Worm (Caenorhabditis elegans) whole organism, L3 larva: ENCODE results near the gene fbxa-56.

Experiments
- ZK546.5 ChIP-seq: sonication (generic microtip); optimal IDR thresholded peaks from 2 replicates; lab custom pipeline; 2017; ENCODE audit warnings: missing biosample characterization, missing genetic modification characterization
- aly-2 ChIP-seq: fragments of 150-350 bp; optimal IDR thresholded peaks from 2 replicates; lab custom pipeline; 2014; ENCODE audit warnings: missing biosample characterization, missing genetic modification characterization
- ama-1 ChIP-seq: fragments of 150-350 bp; optimal IDR thresholded peaks from 2 replicates; lab custom pipeline; 2018
- ceh-28 ChIP-seq: fragments of 150-350 bp; optimal IDR thresholded peaks from 2 replicates; lab custom pipeline; 2014; ENCODE audit warnings: missing biosample characterization, missing genetic modification reagents, missing genetic modification characterization
- ceh-82 ChIP-seq: fragments of 150-350 bp; optimal IDR thresholded peaks from 2 replicates; lab custom pipeline; 2014; ENCODE audit warnings: missing biosample characterization, missing genetic modification characterization
- egl-27 ChIP-seq: sonication (generic microtip); optimal IDR thresholded peaks from 4 replicates; lab custom pipeline; 2017; ENCODE audit warnings: missing biosample characterization, missing genetic modification reagents, missing genetic modification characterization
- egl-5 ChIP-seq: fragments of 150-350 bp; optimal IDR thresholded peaks from 2 replicates; lab custom pipeline; 2017; ENCODE audit warnings: missing biosample characterization, missing genetic modification reagents, missing genetic modification characterization, inconsistent platforms
- elt-1 ChIP-seq: fragments of 150-350 bp; optimal IDR thresholded peaks from 2 replicates; lab custom pipeline; 2014; ENCODE audit warnings: missing biosample characterization, missing genetic modification characterization
- elt-2 ChIP-seq: sonication (generic microtip); optimal IDR thresholded peaks from 2 replicates; lab custom pipeline; 2016; ENCODE audit warnings: missing genetic modification reagents, mild to moderate bottlenecking, missing genetic modification characterization, missing compliant biosample characterization
- elt-3 ChIP-seq, 3 experiments: fragments of 150-350 bp in 1 of 3; sonication (generic microtip) in 2 of 3; optimal IDR thresholded peaks; 2 replicates in 2 of 3; 4 replicates in 1 of 3; lab custom pipeline; 2014 to 2017; ENCODE audit warnings: missing biosample characterization in 3 of 3, missing genetic modification characterization in 3 of 3
- eor-1 ChIP-seq, 2 experiments: fragments of 150-350 bp; optimal IDR thresholded peaks; 2 replicates each; lab custom pipeline; 2014 to 2018; ENCODE audit warnings: missing biosample characterization in 2 of 2, missing genetic modification characterization in 2 of 2
- fkh-10 ChIP-seq: sonication (generic microtip); optimal IDR thresholded peaks from 2 replicates; lab custom pipeline; 2017; ENCODE audit warnings: missing biosample characterization, missing genetic modification reagents, missing genetic modification characterization
- fkh-2 ChIP-seq: fragments of 150-350 bp; optimal IDR thresholded peaks from 2 replicates; lab custom pipeline; 2014; ENCODE audit warnings: missing biosample characterization, missing genetic modification reagents, missing genetic modification characterization
- fos-1 ChIP-seq: fragments of 150-350 bp; optimal IDR thresholded peaks from 2 replicates; lab custom pipeline; 2014; ENCODE audit warnings: missing biosample characterization, missing genetic modification characterization
- hmg-11 ChIP-seq: sonication (generic microtip); optimal IDR thresholded peaks from 2 replicates; lab custom pipeline; 2016; ENCODE audit warnings: missing genetic modification characterization, missing compliant biosample characterization
- jun-1 ChIP-seq: fragments of 150-350 bp; optimal IDR thresholded peaks from 2 replicates; lab custom pipeline; 2014; ENCODE audit warnings: missing biosample characterization, missing genetic modification reagents, missing genetic modification characterization
- lin-15B ChIP-seq: fragments of 150-350 bp; optimal IDR thresholded peaks from 2 replicates; lab custom pipeline; 2014; ENCODE audit warnings: missing biosample characterization, missing genetic modification characterization
- lin-39 ChIP-seq: fragments of 150-350 bp; optimal IDR thresholded peaks from 2 replicates; lab custom pipeline; 2018; ENCODE audit warnings: missing biosample characterization, missing genetic modification reagents, missing genetic modification characterization
- lsy-12 ChIP-seq: sonication (generic microtip); optimal IDR thresholded peaks from 2 replicates; lab custom pipeline; 2016; ENCODE audit warnings: mild to moderate bottlenecking, missing genetic modification characterization, missing compliant biosample characterization
- mdl-1 ChIP-seq: fragments of 150-350 bp; optimal IDR thresholded peaks from 2 replicates; lab custom pipeline; 2014; ENCODE audit warnings: missing biosample characterization, missing genetic modification characterization
- mml-1 ChIP-seq: fragments of 150-350 bp; sonication (generic microtip); optimal IDR thresholded peaks from 3 replicates; lab custom pipeline; 2014; ENCODE audit warnings: missing biosample characterization, missing genetic modification characterization
- nfya-1 ChIP-seq: sonication (generic microtip); optimal IDR thresholded peaks from 2 replicates; lab custom pipeline; 2017; ENCODE audit warnings: missing genetic modification characterization, mild to moderate bottlenecking, missing compliant biosample characterization, antibody characterized with exemption, moderate library complexity; ENCODE audit not compliant: insufficient read depth
- nhr-23 ChIP-seq: fragments of 150-350 bp; optimal IDR thresholded peaks from 2 replicates; lab custom pipeline; 2014; ENCODE audit warnings: missing biosample characterization, missing genetic modification reagents, missing genetic modification characterization
- nhr-237 ChIP-seq: fragments of 150-350 bp; optimal IDR thresholded peaks from 2 replicates; lab custom pipeline; 2014; ENCODE audit warnings: missing biosample characterization, missing genetic modification characterization
- nhr-25 ChIP-seq: sonication (generic microtip); optimal IDR thresholded peaks from 2 replicates; lab custom pipeline; 2017; ENCODE audit warnings: missing biosample characterization, missing genetic modification characterization
- nhr-43 ChIP-seq: sonication (generic microtip); optimal IDR thresholded peaks from 2 replicates; lab custom pipeline; 2016; ENCODE audit warnings: mild to moderate bottlenecking, missing genetic modification characterization, missing compliant biosample characterization; ENCODE audit not compliant: poor library complexity, severe bottlenecking
- nhr-76 ChIP-seq: fragments of 150-350 bp; sonication (generic microtip); optimal IDR thresholded peaks from 5 replicates; lab custom pipeline; 2014; ENCODE audit warnings: missing biosample characterization, missing genetic modification characterization
- nhr-77 ChIP-seq: fragments of 150-350 bp; optimal IDR thresholded peaks from 2 replicates; lab custom pipeline; 2014; ENCODE audit warnings: missing biosample characterization, missing genetic modification characterization
- pha-4 ChIP-seq: fragments of 150-350 bp; optimal IDR thresholded peaks from 2 replicates; lab custom pipeline; 2014; ENCODE audit warnings: missing biosample characterization, missing genetic modification reagents, missing genetic modification characterization
- pqm-1 ChIP-seq: fragments of 150-350 bp; optimal IDR thresholded peaks from 2 replicates; lab custom pipeline; 2017; ENCODE audit warnings: missing biosample characterization, missing genetic modification characterization, inconsistent platforms
- sea-2 ChIP-seq: fragments of 150-350 bp; sonication (generic microtip); optimal IDR thresholded peaks from 4 replicates; lab custom pipeline; 2014; ENCODE audit warnings: missing biosample characterization, missing genetic modification reagents, missing genetic modification characterization
- skn-1 ChIP-seq: fragments of 150-350 bp; optimal IDR thresholded peaks from 2 replicates; lab custom pipeline; 2014; ENCODE audit warnings: missing biosample characterization, missing genetic modification characterization
- snpc-4 ChIP-seq: fragments of 150-350 bp; optimal IDR thresholded peaks from 2 replicates; lab custom pipeline; 2014; ENCODE audit warnings: missing biosample characterization, missing genetic modification characterization
- tbx-2 ChIP-seq: sonication (generic microtip); optimal IDR thresholded peaks from 2 replicates; lab custom pipeline; 2016; ENCODE audit warnings: mild to moderate bottlenecking, missing genetic modification characterization, missing compliant biosample characterization

fbxa-56 gene

DNA sequence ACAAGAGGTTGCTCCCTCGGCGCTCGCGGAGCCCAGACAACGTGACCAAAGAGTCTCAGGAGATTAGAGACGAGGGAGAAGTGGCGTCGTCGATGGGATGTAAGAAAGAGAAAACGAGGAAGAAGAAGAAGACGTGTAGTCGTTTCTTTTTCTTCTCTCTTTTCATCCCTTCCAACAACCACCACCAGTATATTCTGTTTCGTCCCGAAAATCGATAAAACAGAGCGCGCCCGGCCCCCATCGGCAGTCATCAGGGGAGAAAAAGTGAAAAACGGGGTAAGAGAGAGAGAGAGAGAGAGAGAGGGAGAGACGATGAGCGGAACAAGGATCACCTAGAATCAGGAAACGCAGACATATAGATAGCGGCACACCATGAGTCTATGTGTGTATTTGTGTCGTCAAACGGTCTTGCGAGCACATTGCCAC lies 50.0 kb downstream of the fbxa-56 start:
- TF ChIP-seq snpc-4 (tag; lab: Kevin White, UChicago): peak; percentile 76
- no peak for TF ChIP-seq nhr-237 (tag; lab: Kevin White, UChicago)
- peak; percentile 40 for TF ChIP-seq lin-15B
- no peak for TF ChIP-seq elt-1
- no peak for TF ChIP-seq nhr-77
- peak; percentile 45 for TF ChIP-seq ama-1 (lab: Kevin White, UChicago)
- TF ChIP-seq hmg-11 (tag; lab: Kevin White, UChicago): peak; percentile 71
- no peak for TF ChIP-seq eor-1 (tag; optimal IDR thresholded peaks at IDR 0.05; lab: Kevin White, UChicago)
- peak; percentile 82 for TF ChIP-seq nfya-1
- no peak for TF ChIP-seq nhr-76 (tag; lab: Kevin White, UChicago)
- TF ChIP-seq fos-1 (tag; lab: Kevin White, UChicago): no peak
- peak; percentile 37 for TF ChIP-seq tbx-2 (tag; lab: Kevin White, UChicago)
- TF ChIP-seq jun-1 (tag; lab: Kevin White, UChicago): peak; percentile 31
- TF ChIP-seq sea-2 (GFP tag; lab: Kevin White, UChicago): peak; percentile 79
- TF ChIP-seq aly-2: no peak
- peak; percentile 2 for TF ChIP-seq nhr-25 (tag; lab: Kevin White, UChicago)
- peak; percentile 48 for TF ChIP-seq mdl-1
- TF ChIP-seq ceh-82 (tag; lab: Kevin White, UChicago): no peak
- TF ChIP-seq lsy-12: no peak
- TF ChIP-seq lin-39 (tag; lab: Kevin White, UChicago): peak; percentile 81
- peak; percentile 89 for TF ChIP-seq ceh-28
- peak; percentile 60 for TF ChIP-seq nhr-23 (tag; lab: Kevin White, UChicago)
- peak; percentile 46 for TF ChIP-seq pha-4 (tag; lab: Kevin White, UChicago)
- peak; percentile 60 for TF ChIP-seq egl-5 (tag; lab: Kevin White, UChicago)
- peak; percentile 66 for TF ChIP-seq elt-2 (tag; lab: Kevin White, UChicago)
- no peak for TF ChIP-seq nhr-43 (tag; lab: Kevin White, UChicago)
- no peak for TF ChIP-seq fkh-2
- TF ChIP-seq ZK546.5 (tag; lab: Kevin White, UChicago): no peak
- peak; percentile 50 for TF ChIP-seq egl-27 (tag; lab: Kevin White, UChicago)
- no peak for TF ChIP-seq elt-3 (tag; optimal IDR thresholded peaks at IDR 0.05; lab: Kevin White, UChicago)
- peak; percentile 33 for TF ChIP-seq fkh-10 (GFP tag; lab: Kevin White, UChicago)
- TF ChIP-seq pqm-1 (tag; lab: Kevin White, UChicago): peak; percentile 8
- peak; percentile 41 for TF ChIP-seq skn-1 (tag; lab: Kevin White, UChicago)
- no peak for TF ChIP-seq mml-1 (tag; lab: Kevin White, UChicago)
